Worm (Caenorhabditis elegans): ENCODE measurements around the gene sumv-2.

DNA sequence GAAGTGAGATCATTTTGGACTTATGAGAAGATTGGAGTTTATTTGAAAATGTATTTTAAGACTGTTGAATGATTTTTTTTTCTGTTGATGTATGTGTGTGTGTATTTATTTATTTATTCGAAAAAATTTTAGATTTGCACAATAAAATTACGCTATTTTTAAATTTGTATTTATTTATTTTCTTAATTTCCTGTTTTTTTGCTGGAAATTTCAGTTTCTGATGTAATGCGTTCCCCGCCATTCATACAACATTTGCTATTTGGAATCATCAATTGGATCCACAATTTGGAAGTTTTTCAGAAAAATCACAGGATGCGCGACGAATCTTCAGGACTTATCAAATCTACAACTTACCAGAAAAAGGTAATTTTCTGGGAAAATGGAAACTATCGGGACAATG is 32.4 kb upstream of the sumv-2 start, which contains the start of gene Y61A9LA.1:
- no peak for TF ChIP-seq egl-27 (tag; optimal IDR thresholded peaks at IDR 0.05)
- TF ChIP-seq elt-3 (tag; optimal IDR thresholded peaks at IDR 0.05) = no peak
- TF ChIP-seq C34F6.9 (tag; optimal IDR thresholded peaks at IDR 0.05) = no peak
- TF ChIP-seq unc-39 (tag; optimal IDR thresholded peaks at IDR 0.05) = no peak
- TF ChIP-seq unc-62 (GFP tag; optimal IDR thresholded peaks at IDR 0.05) = no peak
- TF ChIP-seq ama-1 (optimal IDR thresholded peaks at IDR 0.05) = no peak
- no peak for TF ChIP-seq nhr-237 (tag; optimal IDR thresholded peaks at IDR 0.05)
- TF ChIP-seq snpc-4 (tag; optimal IDR thresholded peaks at IDR 0.05) = no peak
- no peak for TF ChIP-seq mab-5 (tag; optimal IDR thresholded peaks at IDR 0.05)
- TF ChIP-seq lin-13 (GFP tag; optimal IDR thresholded peaks at IDR 0.05) = no peak
- no peak for TF ChIP-seq alr-1 (tag; optimal IDR thresholded peaks at IDR 0.05)
- no peak for TF ChIP-seq nhr-21 (tag; optimal IDR thresholded peaks at IDR 0.05)
- TF ChIP-seq nhr-12 (tag; optimal IDR thresholded peaks at IDR 0.05) = no peak

Data from whole organism, L2 larva.